Worm (Caenorhabditis elegans): ENCODE data around the gene W09H1.1.

DNA sequence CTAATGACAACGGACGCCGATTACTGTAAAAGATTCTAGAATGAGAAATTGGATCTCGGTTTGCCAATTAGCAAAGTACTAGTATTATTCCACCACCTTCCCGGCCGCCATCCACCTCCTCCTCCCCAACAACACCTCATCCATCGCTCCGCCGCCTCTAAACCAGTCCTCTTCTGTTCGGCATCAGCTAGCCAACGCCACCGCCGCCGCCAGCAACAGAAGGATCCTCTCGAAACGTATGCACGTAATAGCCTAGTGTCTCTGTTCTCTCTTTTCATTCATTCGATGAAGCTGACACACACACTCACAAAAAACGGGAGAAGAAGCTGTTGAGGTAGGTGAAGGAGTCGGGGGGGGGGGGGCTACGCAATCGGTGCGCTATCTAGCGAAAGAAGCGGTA lies 10.7 kb downstream of the W09H1.1 start:
- TF ChIP-seq pes-1 (GFP tag; IDR thresholded peaks at IDR 0.05), result no peak
- TF ChIP-seq ama-1 (optimal IDR thresholded peaks at IDR 0.05), result no peak

Data from whole organism, early embryonic.